Worm (Caenorhabditis elegans): Measurements from ENCODE around the gene jmjd-3.2.

DNA sequence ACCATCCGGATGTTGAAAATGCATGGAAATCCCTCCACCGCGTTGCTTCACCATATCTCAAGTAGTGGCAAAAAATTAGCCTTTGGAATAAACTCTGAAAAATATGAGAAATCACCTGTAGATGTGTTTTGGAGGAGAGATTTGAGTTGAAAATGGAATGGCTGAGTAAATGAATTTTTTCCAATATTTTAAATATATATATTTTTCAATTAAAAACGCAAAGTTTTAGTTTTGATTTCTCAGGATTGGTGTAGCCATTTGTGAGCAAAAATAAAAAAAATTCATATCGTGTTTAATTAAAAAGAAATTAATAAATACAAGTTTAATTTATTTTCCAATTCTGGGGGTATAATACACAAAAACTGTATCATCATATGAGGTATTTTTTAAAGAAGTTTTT lies 20.0 kb upstream of the jmjd-3.2 start, which contains the start of gene F23D12.1:
- TF ChIP-seq dmd-4 (tag; optimal IDR thresholded peaks at IDR 0.05; ENCODE audit: borderline replicate concordance) (no peak), Y22D7AL.16 (tag; optimal IDR thresholded peaks at IDR 0.05) (no peak), pha-4 (tag; optimal IDR thresholded peaks at IDR 0.05) (no peak), fkh-10 (GFP tag; optimal IDR thresholded peaks at IDR 0.05) (no peak), C38D4.7 (GFP tag; optimal IDR thresholded peaks at IDR 0.05) (no peak), unc-86 (tag; optimal IDR thresholded peaks at IDR 0.05) (no peak), nhr-11 (tag; optimal IDR thresholded peaks at IDR 0.05) (no peak), ama-1 (optimal IDR thresholded peaks at IDR 0.05) (no peak), tbx-2 (tag; optimal IDR thresholded peaks at IDR 0.05) (no peak), ref-2 (tag; optimal IDR thresholded peaks at IDR 0.05) (no peak), ceh-2 (tag; optimal IDR thresholded peaks at IDR 0.05) (no peak)
